Worm (Caenorhabditis elegans): ENCODE results near the gene C45B11.8.

DNA sequence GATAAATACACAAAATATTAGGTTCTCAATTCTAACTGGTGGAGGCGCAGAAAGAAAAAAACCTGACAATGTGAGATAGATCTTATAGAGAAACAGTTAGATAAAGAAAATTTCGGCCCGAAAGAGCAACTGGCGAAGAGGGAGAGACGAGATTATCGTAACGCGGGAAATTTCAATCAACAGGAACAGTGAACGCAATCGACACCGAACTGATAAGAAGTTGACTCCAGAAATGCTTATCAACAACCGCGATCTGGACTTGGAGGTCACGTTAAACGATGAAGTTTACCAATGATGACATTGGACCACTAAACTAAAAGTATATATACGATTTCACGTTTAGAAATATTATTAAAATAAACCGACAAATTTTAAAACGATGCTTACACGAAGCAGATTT lies 35.8 kb downstream of the C45B11.8 start:
- no peak for TF ChIP-seq B0310.2 (tag; optimal IDR thresholded peaks at IDR 0.05)
- no peak for TF ChIP-seq flt-1 (GFP tag; IDR thresholded peaks at IDR 0.05)
- no peak for TF ChIP-seq ama-1 (optimal IDR thresholded peaks at IDR 0.05)
- TF ChIP-seq scrt-1 (GFP tag; IDR thresholded peaks at IDR 0.05) = no peak
- TF ChIP-seq hmbx-1 (tag; optimal IDR thresholded peaks at IDR 0.05) = no peak
- TF ChIP-seq tbx-37 (GFP tag; conservative IDR thresholded peaks at IDR 0.05) = no peak
- no peak for TF ChIP-seq hnd-1 (tag; optimal IDR thresholded peaks at IDR 0.05)
- no peak for TF ChIP-seq F13C5.2 (tag; optimal IDR thresholded peaks at IDR 0.05)
- TF ChIP-seq ceh-36 (tag; optimal IDR thresholded peaks at IDR 0.05) = no peak
- TF ChIP-seq sea-1 (GFP tag; conservative IDR thresholded peaks at IDR 0.05) = no peak
- no peak for TF ChIP-seq ets-7 (tag; optimal IDR thresholded peaks at IDR 0.05)

Data from whole organism, early embryonic.